Worm (Caenorhabditis elegans): Measurements from ENCODE around the gene F09E5.7.
A peak's percentile ranks its signal among the peaks of the same experiment; 100 is the strongest.

The F09E5.7 gene

DNA sequence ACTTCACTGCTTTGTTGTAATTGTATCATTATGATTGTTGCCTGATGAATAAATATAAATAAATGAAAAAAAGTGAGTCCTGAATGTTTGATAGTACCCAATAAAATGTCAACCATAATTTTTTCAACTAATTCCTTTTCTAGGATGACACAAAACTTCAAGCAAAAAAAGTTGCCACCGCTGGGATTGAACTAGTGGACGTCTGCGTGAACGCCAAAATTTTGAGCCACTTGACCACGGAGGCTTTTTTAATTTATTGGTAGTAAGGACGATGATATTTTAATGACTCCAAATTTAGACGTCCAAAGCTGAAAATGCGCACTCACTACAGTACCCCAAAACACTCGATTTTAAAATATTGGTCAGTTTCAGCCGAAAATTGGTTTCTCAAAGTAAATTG is 1.7 kb downstream of the F09E5.7 start (continued):
- TF ChIP-seq rec-8 (tag; optimal IDR thresholded peaks at IDR 0.05), result peak; percentile 80 to 84
- TF ChIP-seq pha-4 (tag; optimal IDR thresholded peaks at IDR 0.05), result no peak
- TF ChIP-seq gei-17 (GFP tag; optimal IDR thresholded peaks at IDR 0.05), result no peak
- peak; percentile 78 for TF ChIP-seq Y56A3A.18 (GFP tag; IDR thresholded peaks at IDR 0.05)
- TF ChIP-seq ceh-40 (GFP tag; IDR thresholded peaks at IDR 0.05), result peak; percentile 90
- peak; percentile 98 for TF ChIP-seq aptf-3 (GFP tag; IDR thresholded peaks at IDR 0.05)
- TF ChIP-seq D2030.7 (GFP tag; IDR thresholded peaks at IDR 0.05), result peak; percentile 37; the same call in 1 of the 2 replicates
- peak; percentile 69 for TF ChIP-seq attf-6 (GFP tag; IDR thresholded peaks at IDR 0.05)
- no peak for TF ChIP-seq sdz-38 (tag; optimal IDR thresholded peaks at IDR 0.05)
- no peak for TF ChIP-seq lir-1 (GFP tag; conservative IDR thresholded peaks at IDR 0.05)
- no peak for TF ChIP-seq dpl-1 (GFP tag; optimal IDR thresholded peaks at IDR 0.05)
- TF ChIP-seq madf-3 (GFP tag; IDR thresholded peaks at IDR 0.05), result 0 out of 2 replicates have a peak, but pooled peaks have one; percentile 77
- no peak for TF ChIP-seq hlh-26 (GFP tag; conservative IDR thresholded peaks at IDR 0.05)
- TF ChIP-seq Y53F4B.3 (GFP tag; IDR thresholded peaks at IDR 0.05), result peak; percentile 26; the same call in 1 of the 2 replicates
- TF ChIP-seq hmg-1.2 (GFP tag; IDR thresholded peaks at IDR 0.05), result peak; percentile 48
- no peak for TF ChIP-seq attf-3 (GFP tag; conservative IDR thresholded peaks at IDR 0.05)
- TF ChIP-seq lin-40 (tag; optimal IDR thresholded peaks at IDR 0.05), result peak; percentile 9
- TF ChIP-seq C17E4.6 (GFP tag; IDR thresholded peaks at IDR 0.05), result no peak
- TF ChIP-seq ama-1 (optimal IDR thresholded peaks at IDR 0.05), result no peak
- peak; percentile 48 to 64 for TF ChIP-seq ama-1 (GFP tag; optimal IDR thresholded peaks at IDR 0.05)
- TF ChIP-seq ceh-100 (GFP tag; IDR thresholded peaks at IDR 0.05), result peak; percentile 65
- peak; percentile 46 for TF ChIP-seq ztf-18 (tag; optimal IDR thresholded peaks at IDR 0.05)
- peak; percentile 37 for TF ChIP-seq F23B12.7 (tag; optimal IDR thresholded peaks at IDR 0.05; ENCODE audit: insufficient read depth)
- TF ChIP-seq ztf-28 (GFP tag; IDR thresholded peaks at IDR 0.05), result 0 out of 2 replicates have a peak, but pooled peaks have one; percentile 26
- peak; percentile 73 for TF ChIP-seq dox-1 (GFP tag; IDR thresholded peaks at IDR 0.05)
- peak; percentile 74 for TF ChIP-seq B0261.1 (tag; optimal IDR thresholded peaks at IDR 0.05)
- peak; percentile 64 for TF ChIP-seq hsf-1 (GFP tag; IDR thresholded peaks at IDR 0.05)
- no peak for TF ChIP-seq lin-35 (GFP tag; optimal IDR thresholded peaks at IDR 0.05)
- no peak for TF ChIP-seq madf-8 (GFP tag; conservative IDR thresholded peaks at IDR 0.05)
- TF ChIP-seq akir-1 (GFP tag; optimal IDR thresholded peaks at IDR 0.05), result no peak
- TF ChIP-seq zfh-2 (GFP tag; conservative IDR thresholded peaks at IDR 0.05), result no peak
- peak; percentile 47 to 54 for TF ChIP-seq let-607 (tag; optimal IDR thresholded peaks at IDR 0.05)
- TF ChIP-seq rpc-1 (optimal IDR thresholded peaks at IDR 0.05), result peak; percentile 76
- TF ChIP-seq rpc-1 (tag; optimal IDR thresholded peaks at IDR 0.05), result peak; percentile 93
- peak; percentile 38 for TF ChIP-seq mxl-1 (tag; optimal IDR thresholded peaks at IDR 0.05)
- TF ChIP-seq lag-1 (GFP tag; IDR thresholded peaks at IDR 0.05), result no peak
- peak; percentile 67; the same call in 1 of the 2 replicates for TF ChIP-seq nfyb-1 (GFP tag; IDR thresholded peaks at IDR 0.05)
- TF ChIP-seq ztf-3 (GFP tag; optimal IDR thresholded peaks at IDR 0.05), result no peak
- TF ChIP-seq hmg-20 (GFP tag; IDR thresholded peaks at IDR 0.05), result peak; percentile 25; the same call in 1 of the 2 replicates
- TF ChIP-seq xnd-1 (tag; optimal IDR thresholded peaks at IDR 0.05), result peak; percentile 24
- TF ChIP-seq Y53G8AR.9 (GFP tag; conservative IDR thresholded peaks at IDR 0.05), result peak; percentile 71; the same call in 1 of the 2 replicates
- TF ChIP-seq somi-1 (GFP tag; optimal IDR thresholded peaks at IDR 0.05), result peak; percentile 28
- 0 out of 2 replicates have a peak, but pooled peaks have one; percentile 62 for TF ChIP-seq nfya-2 (GFP tag; IDR thresholded peaks at IDR 0.05)
- TF ChIP-seq snpc-3.4 (tag; optimal IDR thresholded peaks at IDR 0.05), result no peak
- peak; percentile 92 for TF ChIP-seq ceh-58 (GFP tag; IDR thresholded peaks at IDR 0.05)
- peak; percentile 78 for TF ChIP-seq ceh-79 (tag; optimal IDR thresholded peaks at IDR 0.05)
- no peak for TF ChIP-seq F39B2.1 (GFP tag; IDR thresholded peaks at IDR 0.05)
- TF ChIP-seq F57A8.1 (GFP tag; optimal IDR thresholded peaks at IDR 0.05), result peak; percentile 27
- no peak for TF ChIP-seq ceh-91 (GFP tag; IDR thresholded peaks at IDR 0.05)
